Fruit fly (Drosophila melanogaster) whole organism, embryonic: ENCODE results near the gene CG13896.

ENCODE experiments used
- Awh ChIP-seq: fragments of 200-800 bp; sonication (Bioruptor generic); IDR thresholded peaks from 2 replicates; pipeline ENCODE4, ENCODE4 v1.3.6; 2022; ENCODE audit warnings: missing biosample characterization, missing genetic modification characterization
- Blimp-1 ChIP-seq: fragments of 200-800 bp; sonication (Bioruptor generic); optimal IDR thresholded peaks from 3 replicates; lab custom pipeline; 2018; ENCODE audit warnings: missing biosample characterization, missing genetic modification characterization, mild to moderate bottlenecking, moderate library complexity, missing genetic modification reagents
- CG10366 ChIP-seq: fragments of 200-800 bp; sonication (Bioruptor generic); IDR thresholded peaks from 2 replicates; pipeline ENCODE4 v1.3.6; 2022; ENCODE audit warnings: missing biosample characterization, missing genetic modification characterization
- CG10959 ChIP-seq: fragments of 200-800 bp; sonication (Bioruptor generic); IDR thresholded peaks from 2 replicates; pipeline ENCODE4 v1.3.6; 2022; ENCODE audit warnings: missing biosample characterization, missing genetic modification characterization
- CG10979 ChIP-seq: fragments of 200-800 bp; sonication (Bioruptor generic); optimal IDR thresholded peaks from 2 replicates; lab custom pipeline; 2018; ENCODE audit warnings: missing biosample characterization, mild to moderate bottlenecking, missing genetic modification characterization, moderate library complexity
- CG11398 ChIP-seq: fragments of 200-800 bp; sonication (Bioruptor generic); optimal IDR thresholded peaks from 2 replicates; lab custom pipeline; 2016; ENCODE audit warnings: missing biosample characterization, missing genetic modification characterization
- CG12659 ChIP-seq: fragments of 200-800 bp; sonication (Bioruptor generic); optimal IDR thresholded peaks from 3 replicates; lab custom pipeline; 2017; ENCODE audit warnings: mild to moderate bottlenecking, missing biosample characterization, missing genetic modification reagents, missing genetic modification characterization
- CG12744 ChIP-seq: fragments of 200-800 bp; sonication (Bioruptor generic); optimal IDR thresholded peaks from 2 replicates; lab custom pipeline; 2016; ENCODE audit warnings: missing biosample characterization, missing genetic modification characterization
- CG12942 ChIP-seq: fragments of 200-800 bp; sonication (Bioruptor generic); optimal IDR thresholded peaks from 3 replicates; lab custom pipeline; 2016; ENCODE audit warnings: missing biosample characterization, missing genetic modification characterization
- CG13287 ChIP-seq: fragments of 200-800 bp; sonication (Bioruptor generic); IDR thresholded peaks from 2 replicates; pipeline ENCODE4 v1.3.6; 2022; ENCODE audit warnings: missing biosample characterization, missing genetic modification characterization; ENCODE audit not compliant: partially characterized antibody
- CG13894 ChIP-seq: fragments of 200-800 bp; sonication (Bioruptor generic); optimal IDR thresholded peaks from 3 replicates; lab custom pipeline; 2018; ENCODE audit warnings: missing biosample characterization, mild to moderate bottlenecking, missing genetic modification characterization, moderate library complexity
- CG17802 ChIP-seq: fragments of 200-800 bp; sonication (Bioruptor generic); optimal IDR thresholded peaks from 2 replicates; lab custom pipeline; 2018; ENCODE audit warnings: missing biosample characterization, mild to moderate bottlenecking, missing genetic modification characterization, moderate library complexity
- CG1792 ChIP-seq: fragments of 200-800 bp; sonication (Bioruptor generic); optimal IDR thresholded peaks from 2 replicates; lab custom pipeline; 2016; ENCODE audit warnings: missing biosample characterization, missing genetic modification characterization
- CG2116 ChIP-seq: fragments of 200-800 bp; sonication (Bioruptor generic); optimal IDR thresholded peaks from 3 replicates; lab custom pipeline; 2018; ENCODE audit warnings: missing biosample characterization, mild to moderate bottlenecking, missing genetic modification characterization
- CG30020 ChIP-seq: fragments of 200-800 bp; optimal IDR thresholded peaks from 2 replicates; lab custom pipeline; 2019; ENCODE audit warnings: missing biosample characterization, mild to moderate bottlenecking, missing genetic modification characterization, moderate library complexity
- CG4360 ChIP-seq: fragments of 200-800 bp; sonication (Bioruptor generic); IDR thresholded peaks from 2 replicates; pipeline ENCODE4 v1.3.6; 2022; ENCODE audit warnings: missing biosample characterization, missing genetic modification characterization
- CG7928 ChIP-seq: fragments of 200-800 bp; sonication (Bioruptor generic); optimal IDR thresholded peaks from 2 replicates; lab custom pipeline; 2017; ENCODE audit warnings: missing biosample characterization, mild to moderate bottlenecking, missing genetic modification characterization
- CoRest ChIP-seq: fragments of 200-800 bp; sonication (Bioruptor generic); optimal IDR thresholded peaks from 3 replicates; lab custom pipeline; 2018; ENCODE audit warnings: missing biosample characterization, mild to moderate bottlenecking, missing genetic modification characterization, moderate library complexity
- HLH3B ChIP-seq: fragments of 200-800 bp; sonication (Bioruptor generic); IDR thresholded peaks from 2 replicates; pipeline ENCODE4 v1.3.6; 2022; ENCODE audit warnings: missing biosample characterization, missing genetic modification characterization
- Jarid2 ChIP-seq: fragments of 200-800 bp; sonication (Bioruptor generic); optimal IDR thresholded peaks from 3 replicates; lab custom pipeline; 2017; ENCODE audit warnings: mild to moderate bottlenecking, missing biosample characterization, missing genetic modification reagents, missing genetic modification characterization
- NC2β ChIP-seq: fragments of 200-800 bp; sonication (Bioruptor generic); optimal IDR thresholded peaks from 2 replicates; lab custom pipeline; 2016; ENCODE audit warnings: missing biosample characterization, missing genetic modification characterization
- Nf-YA ChIP-seq: fragments of 200-800 bp; sonication (Bioruptor generic); IDR thresholded peaks from 2 replicates; pipeline ENCODE4 v1.3.6; 2022; ENCODE audit warnings: missing biosample characterization, missing genetic modification characterization
- Nf-YB ChIP-seq: fragments of 200-800 bp; sonication (Bioruptor generic); optimal IDR thresholded peaks from 3 replicates; lab custom pipeline; 2019; ENCODE audit warnings: missing biosample characterization, mild to moderate bottlenecking, missing genetic modification characterization, moderate library complexity
- Optix ChIP-seq: fragments of 200-800 bp; sonication (Bioruptor generic); IDR thresholded peaks from 3 replicates; pipeline ENCODE4 v1.3.6; 2022; ENCODE audit warnings: missing biosample characterization, missing genetic modification characterization
- Trl ChIP-seq, 3 experiments: fragments of >200 bp in 2 of 3; fragments of 200-800 bp in 1 of 3; sonication (Bioruptor generic) in 1 of 3; optimal IDR thresholded peaks; 2 replicates in 1 of 3; 3 replicates in 2 of 3; lab custom pipeline; 2016 to 2017; ENCODE audit warnings: missing biosample characterization in 1 of 3, missing genetic modification characterization in 1 of 3
- Xbp1 ChIP-seq: fragments of 200-800 bp; sonication (Bioruptor generic); optimal IDR thresholded peaks from 3 replicates; lab custom pipeline; 2016; ENCODE audit warnings: missing biosample characterization, mild to moderate bottlenecking, missing genetic modification characterization
- bsh ChIP-seq, 2 experiments: fragments of 200-800 bp; sonication (Bioruptor generic); optimal IDR thresholded peaks; 2 replicates each; lab custom pipeline; 2017 to 2018; ENCODE audit warnings: mild to moderate bottlenecking in 2 of 2, missing biosample characterization in 2 of 2, missing genetic modification characterization in 2 of 2, moderate library complexity in 1 of 2
- chinmo ChIP-seq: fragments of 200-800 bp; sonication (Bioruptor generic); IDR thresholded peaks from 4 replicates; pipeline ENCODE4 v1.3.6; 2022; ENCODE audit warnings: missing biosample characterization, missing genetic modification characterization; ENCODE audit not compliant: partially characterized antibody
- chm ChIP-seq: fragments of 200-800 bp; sonication (Bioruptor generic); IDR thresholded peaks from 2 replicates; pipeline ENCODE4 v1.3.6; 2022; ENCODE audit warnings: missing biosample characterization, missing genetic modification characterization
- corto ChIP-seq: fragments of 200-800 bp; sonication (Bioruptor generic); optimal IDR thresholded peaks from 2 replicates; lab custom pipeline; 2016; ENCODE audit warnings: missing biosample characterization, mild to moderate bottlenecking, missing genetic modification characterization, moderate library complexity
- cwo ChIP-seq: fragments of 200-800 bp; sonication (Bioruptor generic); optimal IDR thresholded peaks from 3 replicates; lab custom pipeline; 2017; ENCODE audit warnings: missing biosample characterization, missing genetic modification characterization, mild to moderate bottlenecking, moderate library complexity, missing genetic modification reagents
- dysf ChIP-seq: fragments of 200-800 bp; sonication (Bioruptor generic); IDR thresholded peaks from 3 replicates; pipeline ENCODE4 v1.3.6; 2022; ENCODE audit warnings: missing biosample characterization, missing genetic modification characterization
- gem ChIP-seq: fragments of 200-800 bp; sonication (Bioruptor generic); optimal IDR thresholded peaks from 2 replicates; lab custom pipeline; 2019; ENCODE audit warnings: missing biosample characterization, mild to moderate bottlenecking, missing genetic modification characterization, moderate library complexity
- gro ChIP-seq: fragments of 200-800 bp; sonication (Bioruptor generic); optimal IDR thresholded peaks from 2 replicates; lab custom pipeline; 2016; ENCODE audit warnings: missing biosample characterization, missing genetic modification characterization
- hbn ChIP-seq: fragments of 200-800 bp; sonication (Bioruptor generic); IDR thresholded peaks from 2 replicates; pipeline ENCODE4 v1.3.6; 2022; ENCODE audit warnings: missing biosample characterization, missing genetic modification characterization; ENCODE audit not compliant: partially characterized antibody
- ken ChIP-seq: fragments of 200-800 bp; sonication (Bioruptor generic); IDR thresholded peaks from 3 replicates; pipeline ENCODE4 v1.3.6; 2022; ENCODE audit warnings: missing biosample characterization, missing genetic modification characterization
- kni ChIP-seq: fragments of 200-800 bp; sonication (Bioruptor generic); optimal IDR thresholded peaks from 3 replicates; lab custom pipeline; 2017; ENCODE audit warnings: mild to moderate bottlenecking, missing biosample characterization, missing genetic modification reagents, missing genetic modification characterization
- lab ChIP-seq: fragments of 200-800 bp; sonication (Bioruptor generic); optimal IDR thresholded peaks from 3 replicates; lab custom pipeline; 2017; ENCODE audit warnings: missing biosample characterization, missing genetic modification characterization, mild to moderate bottlenecking, moderate library complexity, missing genetic modification reagents
- lov ChIP-seq, 2 experiments: fragments of 200-800 bp in 1 of 2; fragments of >200 bp in 1 of 2; sonication (Bioruptor generic) in 1 of 2; IDR thresholded peaks in 1 of 2; optimal IDR thresholded peaks in 1 of 2; 2 replicates in 1 of 2; 3 replicates in 1 of 2; pipeline versions ENCODE4 v1.3.6 to Lab custom; 2017 to 2022; ENCODE audit warnings: missing biosample characterization in 1 of 2, missing genetic modification characterization in 1 of 2
- pb ChIP-seq: fragments of 200-800 bp; sonication (Bioruptor generic); optimal IDR thresholded peaks from 3 replicates; lab custom pipeline; 2016; ENCODE audit warnings: missing biosample characterization, missing genetic modification characterization
- pho ChIP-seq: fragments of 200-800 bp; sonication (Bioruptor generic); optimal IDR thresholded peaks from 2 replicates; lab custom pipeline; 2016; ENCODE audit warnings: missing biosample characterization, missing genetic modification characterization
- phol ChIP-seq: fragments of 200-800 bp; sonication (Bioruptor generic); optimal IDR thresholded peaks from 3 replicates; lab custom pipeline; 2018; ENCODE audit warnings: missing biosample characterization, mild to moderate bottlenecking, missing genetic modification characterization, moderate library complexity
- psq ChIP-seq: fragments of 200-800 bp; sonication (Bioruptor generic); optimal IDR thresholded peaks from 2 replicates; lab custom pipeline; 2017; ENCODE audit warnings: missing biosample characterization, missing genetic modification characterization
- ranshi ChIP-seq: fragments of 200-800 bp; sonication (Bioruptor generic); IDR thresholded peaks from 2 replicates; pipeline ENCODE4 v1.3.6; 2022; ENCODE audit warnings: missing biosample characterization, missing genetic modification characterization
- slbo ChIP-seq: fragments of 200-800 bp; sonication (Bioruptor generic); IDR thresholded peaks from 2 replicates; pipeline ENCODE4 v1.3.6; 2022; ENCODE audit warnings: missing biosample characterization, missing genetic modification characterization
- stwl ChIP-seq: fragments of 200-800 bp; sonication (Bioruptor generic); optimal IDR thresholded peaks from 3 replicates; lab custom pipeline; 2018; ENCODE audit warnings: missing biosample characterization, mild to moderate bottlenecking, missing genetic modification characterization, moderate library complexity
- unpg ChIP-seq: fragments of 200-800 bp; sonication (Bioruptor generic); optimal IDR thresholded peaks from 3 replicates; lab custom pipeline; 2018; ENCODE audit warnings: missing biosample characterization, mild to moderate bottlenecking, missing genetic modification characterization, moderate library complexity
- usp ChIP-seq: fragments of >200 bp; optimal IDR thresholded peaks from 2 replicates; lab custom pipeline; 2017; ENCODE audit warnings: missing biosample characterization, missing genetic modification characterization
- vvl ChIP-seq: fragments of 200-800 bp; sonication (Bioruptor generic); IDR thresholded peaks from 2 replicates; pipeline ENCODE4 v1.3.6; 2022; ENCODE audit warnings: missing biosample characterization, missing genetic modification characterization

Gene CG13896

DNA sequence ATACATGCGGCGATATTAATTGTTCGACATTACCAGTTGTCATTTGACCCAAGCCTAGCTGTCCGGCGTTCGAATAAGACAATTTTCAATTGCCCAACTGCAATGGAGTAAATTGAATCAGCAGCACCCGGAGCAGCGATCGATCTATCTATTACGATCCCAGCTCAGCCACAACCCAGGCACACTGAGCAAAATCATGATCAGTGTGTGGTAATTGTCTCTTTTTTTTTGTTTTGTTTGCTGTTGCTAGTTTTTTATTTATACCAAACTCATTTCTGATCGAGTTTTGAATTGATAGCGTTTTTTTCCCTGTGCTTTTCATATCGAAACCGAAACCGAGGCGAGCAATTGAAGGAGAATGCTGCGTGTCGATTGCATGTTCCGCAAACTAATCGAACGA, 10.2 kb upstream of the CG13896 start (continued):
- no peak for TF ChIP-seq HLH3B (GFP tag; lab: Robert Waterston, UW)
- TF ChIP-seq ranshi (GFP tag; lab: Robert Waterston, UW) = no peak
- TF ChIP-seq ken = 0 out of 3 replicates have a peak, but pooled peaks have one; percentile 12
- 0 out of 2 replicates have a peak, but pooled peaks have one; percentile 6 for TF ChIP-seq vvl (GFP tag; lab: Robert Waterston, UW)
- no peak for TF ChIP-seq Jarid2 (GFP tag; lab: Kevin White, UChicago)
- peak; percentile 8; the same call in 1 of the 2 replicates for TF ChIP-seq CG10366 (GFP tag; lab: Robert Waterston, UW)
- peak; percentile 20; the same call in 1 of the 2 replicates for TF ChIP-seq chm (GFP tag; lab: Robert Waterston, UW)
- TF ChIP-seq CG7928 (GFP tag; lab: Kevin White, UChicago) = no peak
- no peak for TF ChIP-seq CG2116
- no peak for TF ChIP-seq CG10959 (GFP tag; lab: Robert Waterston, UW)
- TF ChIP-seq hbn = no peak
- peak; percentile 12 for TF ChIP-seq gem (tag; lab: Kevin White, UChicago)
- no peak for TF ChIP-seq usp (GFP tag; lab: Kevin White, UChicago)
- TF ChIP-seq cwo (GFP tag; lab: Kevin White, UChicago) = no peak
- no peak for TF ChIP-seq CG17802
- no peak for TF ChIP-seq CG13894 (tag; lab: Kevin White, UChicago)
- TF ChIP-seq lab = peak; percentile 9
- TF ChIP-seq Trl (optimal IDR thresholded peaks at IDR 0.05; lab: Kevin White, UChicago) = no peak
- no peak for TF ChIP-seq Trl (GFP tag; optimal IDR thresholded peaks at IDR 0.05; lab: Kevin White, UChicago)
- TF ChIP-seq bsh (GFP tag; optimal IDR thresholded peaks at IDR 0.05; lab: Kevin White, UChicago) = peak in 1 of 2 experiments; percentile 9
- no peak for TF ChIP-seq lov (optimal IDR thresholded peaks at IDR 0.05; lab: Kevin White, UChicago)
- TF ChIP-seq lov (GFP tag; IDR thresholded peaks at IDR 0.05; lab: Robert Waterston, UW) = peak; percentile 30; the same call in 1 of the 3 replicates
- no peak for TF ChIP-seq slbo (GFP tag; lab: Robert Waterston, UW)
- no peak for TF ChIP-seq CG12659
- TF ChIP-seq Awh (GFP tag; lab: Robert Waterston, UW) = 0 out of 2 replicates have a peak, but pooled peaks have one; percentile 33
- TF ChIP-seq corto (GFP tag; lab: Kevin White, UChicago) = no peak
- no peak for TF ChIP-seq Nf-YB
- TF ChIP-seq NC2β = no peak
- TF ChIP-seq CG10979 (tag; lab: Kevin White, UChicago) = no peak
- 0 out of 3 replicates have a peak, but pooled peaks have one; percentile 15 for TF ChIP-seq Optix (GFP tag; lab: Robert Waterston, UW)
- no peak for TF ChIP-seq phol (tag; lab: Kevin White, UChicago)
- TF ChIP-seq pb (GFP tag; lab: Kevin White, UChicago) = no peak
- TF ChIP-seq CG30020 (tag; lab: Kevin White, UChicago) = no peak
- TF ChIP-seq CG1792 (GFP tag; lab: Kevin White, UChicago) = no peak
- no peak for TF ChIP-seq pho (GFP tag; lab: Kevin White, UChicago)
- TF ChIP-seq chinmo (GFP tag; lab: Robert Waterston, UW) = no peak
- no peak for TF ChIP-seq CG13287 (GFP tag; lab: Robert Waterston, UW)
- TF ChIP-seq Xbp1 (GFP tag; lab: Kevin White, UChicago) = no peak
- TF ChIP-seq CG4360 (GFP tag; lab: Robert Waterston, UW) = no peak
- no peak for TF ChIP-seq CG12942 (GFP tag; lab: Kevin White, UChicago)
- peak; percentile 27 for TF ChIP-seq Blimp-1 (GFP tag; lab: Kevin White, UChicago)
- TF ChIP-seq unpg (GFP tag; lab: Kevin White, UChicago) = no peak
- no peak for TF ChIP-seq psq (GFP tag; lab: Kevin White, UChicago)
- no peak for TF ChIP-seq CG12744 (GFP tag; lab: Kevin White, UChicago)
- TF ChIP-seq stwl (tag; lab: Kevin White, UChicago) = no peak
- no peak for TF ChIP-seq gro (GFP tag; lab: Kevin White, UChicago)
- no peak for TF ChIP-seq kni
- TF ChIP-seq CoRest (tag; lab: Kevin White, UChicago) = no peak
- no peak for TF ChIP-seq Nf-YA (GFP tag; lab: Robert Waterston, UW)
- TF ChIP-seq dysf (GFP tag; lab: Robert Waterston, UW) = 0 out of 3 replicates have a peak, but pooled peaks have one; percentile 5
- TF ChIP-seq CG11398 (GFP tag; lab: Kevin White, UChicago) = no peak
